Worm (Caenorhabditis elegans) whole organism, L3 larva: ENCODE data around the gene sre-40.

Experiments used
- ama-1 ChIP-seq: fragments of 150-350 bp; optimal IDR thresholded peaks from 2 replicates; lab custom pipeline; 2018
- nhr-12 ChIP-seq: fragments of 150-350 bp; optimal IDR thresholded peaks from 2 replicates; lab custom pipeline; 2014; ENCODE audit warnings: missing biosample characterization, missing genetic modification characterization

- no peak for TF ChIP-seq nhr-12
- no peak for TF ChIP-seq ama-1 (lab: Kevin White, UChicago)
These were observed 18.2 kb downstream of the sre-40 start, which contains the start of gene T05A7.11 for ce11 chrII:4665359-4665758.
